Worm (Caenorhabditis elegans) whole organism, late embryonic: ENCODE data around the gene W07E11.1.

Experiments
- T23F11.4 ChIP-seq: fragments of 200-800 bp; sonication (Bioruptor generic); optimal IDR thresholded peaks from 2 replicates; lab custom pipeline; 2018; ENCODE audit warnings: mild to moderate bottlenecking, missing genetic modification characterization, missing compliant biosample characterization
- ama-1 ChIP-seq: fragments of 150-350 bp; optimal IDR thresholded peaks from 2 replicates; lab custom pipeline; 2014
- ceh-31 ChIP-seq: sonication (generic microtip); optimal IDR thresholded peaks from 2 replicates; lab custom pipeline; 2016; ENCODE audit warnings: missing genetic modification characterization, missing compliant biosample characterization
- ets-4 ChIP-seq: sonication (generic microtip); optimal IDR thresholded peaks from 2 replicates; lab custom pipeline; 2016; ENCODE audit warnings: missing genetic modification characterization, missing compliant biosample characterization
- pqm-1 ChIP-seq: sonication (generic microtip); optimal IDR thresholded peaks from 2 replicates; lab custom pipeline; 2016; ENCODE audit warnings: missing genetic modification characterization, missing compliant biosample characterization
- pros-1 ChIP-seq: fragments of 150-350 bp; optimal IDR thresholded peaks from 2 replicates; lab custom pipeline; 2014; ENCODE audit warnings: missing biosample characterization, missing genetic modification reagents, missing genetic modification characterization

DNA sequence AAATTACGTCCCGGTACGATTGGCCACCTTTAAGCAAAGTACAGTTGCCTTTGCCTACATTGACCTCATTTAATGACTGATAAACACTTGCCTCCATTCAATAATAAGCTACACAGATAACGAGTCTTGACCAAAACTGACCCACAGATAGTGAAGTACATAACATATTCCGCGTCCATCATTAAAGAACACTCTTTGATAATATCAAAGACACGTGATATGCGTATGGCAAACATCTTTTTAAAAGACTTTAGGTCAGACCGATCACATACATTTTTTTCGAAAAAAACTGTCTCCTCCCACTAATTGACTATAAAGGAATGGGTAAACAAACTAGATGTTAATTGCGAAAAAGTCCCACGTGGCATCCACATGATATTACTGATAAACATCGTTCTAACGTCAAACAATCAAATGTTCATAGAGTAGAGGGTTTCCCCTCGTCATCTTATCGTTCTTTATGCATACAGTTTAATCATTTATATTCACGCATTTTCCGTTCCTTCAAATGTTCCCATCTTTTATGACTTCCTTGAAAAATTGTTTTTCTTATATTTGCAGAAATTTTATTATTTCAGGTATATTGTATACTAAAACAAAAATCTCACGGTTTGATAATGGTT lies at the start of gene W07E11.1:
- no peak for TF ChIP-seq T23F11.4 (GFP tag; lab: Kevin White, UChicago)
- TF ChIP-seq pros-1 (tag; lab: Kevin White, UChicago) = no peak
- TF ChIP-seq ets-4 (tag; lab: Kevin White, UChicago) = no peak
- TF ChIP-seq ama-1 = no peak
- TF ChIP-seq pqm-1 (tag; lab: Kevin White, UChicago) = no peak
- TF ChIP-seq ceh-31 = no peak
